Worm (Caenorhabditis elegans): ENCODE measurements around the gene irld-50.

The irld-50 gene

DNA sequence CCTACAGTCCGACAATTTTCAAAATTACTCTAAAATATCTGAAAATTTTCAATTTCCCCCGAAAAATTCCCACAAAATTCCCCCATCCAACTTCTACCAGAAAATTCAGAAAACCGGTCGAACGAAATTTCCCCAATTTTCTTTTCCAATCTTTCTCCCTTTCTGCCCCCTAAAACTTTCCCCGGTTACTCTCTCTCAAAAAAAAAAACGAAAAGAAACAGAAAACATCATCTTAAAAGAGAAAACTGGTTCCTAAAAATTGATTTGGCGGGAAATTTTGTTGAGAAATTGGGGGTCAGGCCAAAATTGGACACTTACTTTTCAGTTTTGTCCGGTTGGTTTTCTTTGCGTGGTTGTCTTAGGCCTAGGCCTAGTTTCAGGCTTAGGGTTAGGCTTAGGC, 33.8 kb upstream of the irld-50 start:
- TF ChIP-seq elt-1 (tag; optimal IDR thresholded peaks at IDR 0.05) (no peak), blmp-1 (tag; optimal IDR thresholded peaks at IDR 0.05; ENCODE audit: insufficient read depth) (peak; percentile 75)

ce11 chrII:2976597-2976996, 32.7 kb upstream of the irld-50 start, which contains the start of gene nhr-88:
TSS of gene nhr-88 (plus strand) at chrII:2976639.
- TF ChIP-seq ZK546.5 (tag; optimal IDR thresholded peaks at IDR 0.05) = no peak
- TF ChIP-seq F13H6.1 (tag; optimal IDR thresholded peaks at IDR 0.05) = peak; percentile 11
- peak; percentile 31 for TF ChIP-seq sma-9 (GFP tag; optimal IDR thresholded peaks at IDR 0.05)
- TF ChIP-seq sma-9 (tag; optimal IDR thresholded peaks at IDR 0.05) = no peak
- TF ChIP-seq sem-4 (tag; optimal IDR thresholded peaks at IDR 0.05) = no peak
- peak in 1 of 2 experiments; percentile 35 for TF ChIP-seq mdl-1 (tag; optimal IDR thresholded peaks at IDR 0.05)
- no peak for TF ChIP-seq nhr-11 (tag; optimal IDR thresholded peaks at IDR 0.05)
- peak; percentile 13 for TF ChIP-seq Y55F3AM.14 (GFP tag; optimal IDR thresholded peaks at IDR 0.05)
- TF ChIP-seq mab-5 (tag; optimal IDR thresholded peaks at IDR 0.05) = no peak
- peak; percentile 19 for TF ChIP-seq nhr-129 (tag; optimal IDR thresholded peaks at IDR 0.05)
- TF ChIP-seq egl-27 (tag; optimal IDR thresholded peaks at IDR 0.05) = peak; percentile 11
- TF ChIP-seq dmd-4 (tag; optimal IDR thresholded peaks at IDR 0.05) = no peak
- peak; percentile 27 for TF ChIP-seq crh-2 (tag; optimal IDR thresholded peaks at IDR 0.05)
- peak; percentile 36 for TF ChIP-seq unc-55 (GFP tag; optimal IDR thresholded peaks at IDR 0.05)
- TF ChIP-seq alr-1 (tag; optimal IDR thresholded peaks at IDR 0.05) = no peak
- TF ChIP-seq nhr-6 (tag; optimal IDR thresholded peaks at IDR 0.05) = no peak
- TF ChIP-seq nhr-10 (tag; optimal IDR thresholded peaks at IDR 0.05) = no peak
- TF ChIP-seq elt-1 (tag; optimal IDR thresholded peaks at IDR 0.05) = no peak
- TF ChIP-seq lin-11 (tag; optimal IDR thresholded peaks at IDR 0.05) = peak; percentile 53
- no peak for TF ChIP-seq gmeb-1 (tag; optimal IDR thresholded peaks at IDR 0.05)
- peak; percentile 72 for TF ChIP-seq ama-1 (optimal IDR thresholded peaks at IDR 0.05)
- no peak for TF ChIP-seq mbf-1 (tag; optimal IDR thresholded peaks at IDR 0.05)
- peak in 1 of 2 experiments; percentile 37 for TF ChIP-seq lsy-2 (tag; optimal IDR thresholded peaks at IDR 0.05)
- no peak for TF ChIP-seq nhr-237 (tag; optimal IDR thresholded peaks at IDR 0.05)
- no peak for TF ChIP-seq skn-1 (tag; optimal IDR thresholded peaks at IDR 0.05)
- TF ChIP-seq fos-1 (tag; optimal IDR thresholded peaks at IDR 0.05) = no peak
- TF ChIP-seq sma-3 (GFP tag; optimal IDR thresholded peaks at IDR 0.05) = no peak
- no peak for TF ChIP-seq ztf-4 (tag; optimal IDR thresholded peaks at IDR 0.05)
- peak; percentile 4 for TF ChIP-seq C34F6.9 (tag; optimal IDR thresholded peaks at IDR 0.05)
- TF ChIP-seq nhr-25 (tag; optimal IDR thresholded peaks at IDR 0.05) = no peak
- no peak for TF ChIP-seq nhr-23 (tag; optimal IDR thresholded peaks at IDR 0.05)
- TF ChIP-seq zag-1 (tag; optimal IDR thresholded peaks at IDR 0.05) = peak; percentile 56
- TF ChIP-seq unc-62 (GFP tag; optimal IDR thresholded peaks at IDR 0.05) = no peak
- no peak for TF ChIP-seq blmp-1 (tag; optimal IDR thresholded peaks at IDR 0.05; ENCODE audit: insufficient read depth)
- no peak for TF ChIP-seq ceh-16 (tag; optimal IDR thresholded peaks at IDR 0.05)

- TF ChIP-seq nhr-6 (tag; optimal IDR thresholded peaks at IDR 0.05) (no peak), R02D3.7 (tag; optimal IDR thresholded peaks at IDR 0.05) (no peak), nhr-11 (tag; optimal IDR thresholded peaks at IDR 0.05) (no peak), sma-3 (GFP tag; optimal IDR thresholded peaks at IDR 0.05) (no peak), crh-2 (tag; optimal IDR thresholded peaks at IDR 0.05) (peak; percentile 68), dmd-4 (tag; optimal IDR thresholded peaks at IDR 0.05) (no peak), zag-1 (tag; optimal IDR thresholded peaks at IDR 0.05) (no peak), ztf-11 (tag; optimal IDR thresholded peaks at IDR 0.05) (no peak), nhr-23 (tag; optimal IDR thresholded peaks at IDR 0.05) (no peak), unc-55 (GFP tag; optimal IDR thresholded peaks at IDR 0.05) (no peak), lin-13 (GFP tag; optimal IDR thresholded peaks at IDR 0.05) (no peak), ZK546.5 (tag; optimal IDR thresholded peaks at IDR 0.05) (no peak), ztf-4 (tag; optimal IDR thresholded peaks at IDR 0.05) (no peak), elt-3 (tag; optimal IDR thresholded peaks at IDR 0.05) (no peak), lsy-2 (tag; optimal IDR thresholded peaks at IDR 0.05) (peak in 1 of 2 experiments; percentile 24), lin-39 (tag; optimal IDR thresholded peaks at IDR 0.05) (no peak), gmeb-1 (tag; optimal IDR thresholded peaks at IDR 0.05) (peak; percentile 35), egl-27 (tag; optimal IDR thresholded peaks at IDR 0.05) (no peak), ceh-82 (tag; optimal IDR thresholded peaks at IDR 0.05) (no peak), nhr-77 (tag; optimal IDR thresholded peaks at IDR 0.05) (no peak), mbf-1 (tag; optimal IDR thresholded peaks at IDR 0.05) (no peak), nhr-237 (tag; optimal IDR thresholded peaks at IDR 0.05) (no peak), nhr-10 (tag; optimal IDR thresholded peaks at IDR 0.05) (no peak), unc-39 (tag; optimal IDR thresholded peaks at IDR 0.05) (no peak), elt-1 (tag; optimal IDR thresholded peaks at IDR 0.05) (no peak), sma-9 (GFP tag; optimal IDR thresholded peaks at IDR 0.05) (peak; percentile 44), sma-9 (tag; optimal IDR thresholded peaks at IDR 0.05) (no peak), nhr-25 (tag; optimal IDR thresholded peaks at IDR 0.05) (peak; percentile 66), fos-1 (tag; optimal IDR thresholded peaks at IDR 0.05) (peak; percentile 69), ztf-1 (GFP tag; conservative IDR thresholded peaks at IDR 0.05) (no peak), C34F6.9 (tag; optimal IDR thresholded peaks at IDR 0.05) (no peak), unc-62 (GFP tag; optimal IDR thresholded peaks at IDR 0.05) (no peak), F13H6.1 (tag; optimal IDR thresholded peaks at IDR 0.05) (no peak), mdl-1 (tag; optimal IDR thresholded peaks at IDR 0.05) (peak in 1 of 2 experiments; percentile 3), blmp-1 (tag; optimal IDR thresholded peaks at IDR 0.05; ENCODE audit: insufficient read depth) (no peak), lin-11 (tag; optimal IDR thresholded peaks at IDR 0.05) (no peak)
Measured at ce11 chrII:2975561-2976230, 31.8 kb upstream of the irld-50 start.

All from whole organism, L2 larva.